Fruit fly (Drosophila melanogaster): ENCODE data around the gene CG34132.

DNA sequence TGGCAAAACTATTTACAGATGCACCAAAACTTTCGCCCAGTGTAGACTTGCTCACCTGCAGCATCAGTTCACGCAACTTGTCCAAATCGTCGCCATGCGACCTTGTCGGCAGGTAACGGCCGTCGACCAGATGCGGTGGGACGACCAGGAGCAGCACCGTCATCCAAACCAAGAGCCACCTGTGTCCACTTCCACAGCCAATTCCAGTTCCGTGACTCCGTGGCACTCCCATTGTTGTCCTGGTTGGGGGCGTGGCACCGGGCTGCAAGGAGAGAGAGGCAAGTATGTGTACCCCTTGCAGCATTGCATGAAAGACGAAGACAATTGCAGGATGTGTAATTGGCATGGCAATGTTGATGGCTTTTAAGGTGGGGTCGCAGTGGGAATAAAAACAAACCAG, 15.1 kb upstream of the CG34132 start:
- TF ChIP-seq pan (optimal IDR thresholded peaks at IDR 0.05) = no peak
- TF ChIP-seq Myc (optimal IDR thresholded peaks at IDR 0.05) = no peak
- no peak for TF ChIP-seq rgr (GFP tag; optimal IDR thresholded peaks at IDR 0.05)
- no peak for TF ChIP-seq br (GFP tag; optimal IDR thresholded peaks at IDR 0.05)
- no peak for TF ChIP-seq Hr83 (GFP tag; optimal IDR thresholded peaks at IDR 0.05; ENCODE audit: poor library complexity, severe bottlenecking)
- no peak for TF ChIP-seq sage (GFP tag; optimal IDR thresholded peaks at IDR 0.05)
- TF ChIP-seq fru (GFP tag; optimal IDR thresholded peaks at IDR 0.05) = no peak
- TF ChIP-seq jim (GFP tag; optimal IDR thresholded peaks at IDR 0.05) = no peak
- TF ChIP-seq usp (GFP tag; optimal IDR thresholded peaks at IDR 0.05) = no peak
- TF ChIP-seq psq (GFP tag; optimal IDR thresholded peaks at IDR 0.05) = no peak
- TF ChIP-seq lola (GFP tag; optimal IDR thresholded peaks at IDR 0.05) = no peak
- TF ChIP-seq brk (GFP tag; optimal IDR thresholded peaks at IDR 0.05) = no peak

Measured in whole organism, wandering third instar larva.